Worm (Caenorhabditis elegans) whole organism, L4 larva: Measurements from ENCODE around the gene F01D4.5.

ENCODE experiments used
- D1046.2 ChIP-seq: fragments of 200-800 bp; sonication (Bioruptor generic); IDR thresholded peaks from 2 replicates; pipeline ENCODE4 v1.3.6; 2022; ENCODE audit warnings: missing genetic modification characterization, missing compliant biosample characterization
- F44E2.7 ChIP-seq: fragments of 200-800 bp; sonication (Bioruptor generic); IDR thresholded peaks from 2 replicates; pipeline ENCODE4 v2.1.2; 2022; ENCODE audit warnings: missing genetic modification characterization, missing compliant biosample characterization
- T20F7.1 ChIP-seq: fragments of 200-800 bp; sonication (Bioruptor generic); optimal IDR thresholded peaks from 2 replicates; lab custom pipeline; 2018; ENCODE audit warnings: mild to moderate bottlenecking, missing genetic modification characterization, missing compliant biosample characterization
- Y5F2A.4 ChIP-seq: fragments of 200-800 bp; sonication (Bioruptor generic); optimal IDR thresholded peaks from 2 replicates; lab custom pipeline; 2018; ENCODE audit warnings: mild to moderate bottlenecking, missing genetic modification characterization, missing compliant biosample characterization
- Y75B8A.6 ChIP-seq: fragments of 200-800 bp; sonication (Bioruptor generic); IDR thresholded peaks from 2 replicates; pipeline ENCODE4 v1.3.6; 2022; ENCODE audit warnings: missing genetic modification reagents, missing genetic modification characterization, missing compliant biosample characterization
- ZK337.2 ChIP-seq: fragments of 200-800 bp; sonication (Bioruptor generic); IDR thresholded peaks from 2 replicates; pipeline ENCODE4 v1.3.6; 2022; ENCODE audit warnings: missing genetic modification reagents, missing genetic modification characterization, missing compliant biosample characterization
- ZK546.5 ChIP-seq, 2 experiments: sonication (generic microtip); optimal IDR thresholded peaks; 2 replicates each; lab custom pipeline; 2017; ENCODE audit warnings: missing biosample characterization in 2 of 2, missing genetic modification characterization in 2 of 2
- aly-2 ChIP-seq: sonication (generic microtip); optimal IDR thresholded peaks from 2 replicates; lab custom pipeline; 2018; ENCODE audit warnings: missing biosample characterization, missing genetic modification characterization
- ceh-20 ChIP-seq: fragments of 200-800 bp; sonication (Bioruptor generic); IDR thresholded peaks from 2 replicates; pipeline ENCODE4 v1.3.6; 2022; ENCODE audit warnings: missing genetic modification reagents, missing genetic modification characterization, missing compliant biosample characterization
- ceh-28 ChIP-seq: fragments of 150-350 bp; optimal IDR thresholded peaks from 2 replicates; lab custom pipeline; 2014; ENCODE audit warnings: missing biosample characterization, missing genetic modification reagents, missing genetic modification characterization
- ceh-32 ChIP-seq: sonication (generic microtip); optimal IDR thresholded peaks from 2 replicates; lab custom pipeline; 2016; ENCODE audit warnings: mild to moderate bottlenecking, missing genetic modification characterization, missing compliant biosample characterization; ENCODE audit not compliant: poor library complexity
- ceh-44 ChIP-seq: fragments of 200-800 bp; sonication (Bioruptor generic); IDR thresholded peaks from 2 replicates; pipeline ENCODE4 v1.3.6; 2022; ENCODE audit warnings: missing genetic modification reagents, missing genetic modification characterization, missing compliant biosample characterization
- ces-1 ChIP-seq: fragments of 150-350 bp; sonication (generic microtip); optimal IDR thresholded peaks from 4 replicates; lab custom pipeline; 2014; ENCODE audit warnings: missing biosample characterization, missing genetic modification reagents, missing genetic modification characterization
- ctbp-1 ChIP-seq: fragments of 200-800 bp; sonication (Bioruptor generic); IDR thresholded peaks from 2 replicates; pipeline ENCODE4 v1.3.6; 2022; ENCODE audit warnings: missing genetic modification reagents, missing genetic modification characterization, missing compliant biosample characterization
- dmd-6 ChIP-seq: fragments of 200-800 bp; sonication (Bioruptor generic); IDR thresholded peaks from 2 replicates; pipeline ENCODE4 v1.3.6; 2022; ENCODE audit warnings: missing genetic modification reagents, missing genetic modification characterization, missing compliant biosample characterization
- dpl-1 ChIP-seq: fragments of 150-350 bp; optimal IDR thresholded peaks from 2 replicates; lab custom pipeline; 2014; ENCODE audit warnings: missing biosample characterization, missing genetic modification reagents, missing genetic modification characterization
- dve-1 ChIP-seq: sonication (generic microtip); optimal IDR thresholded peaks from 2 replicates; lab custom pipeline; 2017; ENCODE audit warnings: antibody characterized with exemption, mild to moderate bottlenecking, missing genetic modification characterization, missing compliant biosample characterization; ENCODE audit not compliant: insufficient read depth
- fkh-10 ChIP-seq: fragments of 150-350 bp; optimal IDR thresholded peaks from 2 replicates; lab custom pipeline; 2014; ENCODE audit warnings: missing biosample characterization, missing genetic modification reagents, missing genetic modification characterization
- gei-8 ChIP-seq: fragments of 200-800 bp; sonication (Bioruptor generic); optimal IDR thresholded peaks from 2 replicates; lab custom pipeline; 2018; ENCODE audit warnings: mild to moderate bottlenecking, missing genetic modification characterization, missing compliant biosample characterization
- hlh-11 ChIP-seq: fragments of 200-800 bp; sonication (Bioruptor generic); optimal IDR thresholded peaks from 2 replicates; lab custom pipeline; 2018; ENCODE audit warnings: mild to moderate bottlenecking, missing genetic modification characterization, missing compliant biosample characterization
- hmg-1.1 ChIP-seq: fragments of 200-800 bp; sonication (Bioruptor generic); IDR thresholded peaks from 2 replicates; pipeline ENCODE4 v1.3.6; 2022; ENCODE audit warnings: missing genetic modification reagents, missing genetic modification characterization, missing compliant biosample characterization
- lin-1 ChIP-seq: fragments of 200-800 bp; sonication (Bioruptor generic); IDR thresholded peaks from 2 replicates; pipeline ENCODE4 v1.3.6; 2022; ENCODE audit warnings: missing genetic modification reagents, missing genetic modification characterization, missing compliant biosample characterization
- lin-15B ChIP-seq: fragments of 150-350 bp; sonication (generic microtip); optimal IDR thresholded peaks from 3 replicates; lab custom pipeline; 2014; ENCODE audit warnings: missing biosample characterization, missing genetic modification characterization
- lin-29 ChIP-seq: fragments of 200-800 bp; sonication (Bioruptor generic); IDR thresholded peaks from 2 replicates; pipeline ENCODE4 v1.3.6; 2022; ENCODE audit warnings: missing genetic modification reagents, missing genetic modification characterization, missing compliant biosample characterization
- lin-38 ChIP-seq: fragments of 200-800 bp; sonication (Bioruptor generic); IDR thresholded peaks from 2 replicates; pipeline ENCODE4 v1.3.6; 2022; ENCODE audit warnings: missing genetic modification reagents, missing genetic modification characterization, missing compliant biosample characterization
- lir-3 ChIP-seq: sonication (generic microtip); optimal IDR thresholded peaks from 2 replicates; lab custom pipeline; 2016; ENCODE audit warnings: mild to moderate bottlenecking, missing genetic modification characterization, missing compliant biosample characterization
- lsy-2 ChIP-seq, 2 experiments: fragments of 150-350 bp in 1 of 2; sonication (generic microtip) in 1 of 2; optimal IDR thresholded peaks; 2 replicates each; lab custom pipeline; 2014 to 2017; ENCODE audit warnings: missing biosample characterization in 2 of 2, missing genetic modification characterization in 2 of 2
- mdl-1 ChIP-seq, 2 experiments: fragments of 150-350 bp in 1 of 2; sonication (generic microtip) in 1 of 2; optimal IDR thresholded peaks; 2 replicates each; lab custom pipeline; 2014 to 2017; ENCODE audit warnings: missing biosample characterization in 2 of 2, missing genetic modification characterization in 2 of 2
- mdt-29 ChIP-seq: fragments of 200-800 bp; sonication (Bioruptor generic); IDR thresholded peaks from 2 replicates; pipeline ENCODE4 v1.3.6; 2022; ENCODE audit warnings: missing genetic modification reagents, missing genetic modification characterization, missing compliant biosample characterization
- mep-1 ChIP-seq: fragments of 150-350 bp; sonication (generic microtip); optimal IDR thresholded peaks from 3 replicates; lab custom pipeline; 2014; ENCODE audit warnings: missing biosample characterization, missing genetic modification characterization
- mxl-2 ChIP-seq: fragments of 200-800 bp; sonication (Bioruptor generic); conservative IDR thresholded peaks from 2 replicates; pipeline ENCODE4 v1.3.6; 2022; ENCODE audit warnings: missing genetic modification reagents, missing genetic modification characterization, missing compliant biosample characterization
- nhr-11 ChIP-seq: fragments of 150-350 bp; optimal IDR thresholded peaks from 2 replicates; lab custom pipeline; 2014; ENCODE audit warnings: missing biosample characterization, missing genetic modification characterization
- nhr-237 ChIP-seq: sonication (generic microtip); optimal IDR thresholded peaks from 2 replicates; lab custom pipeline; 2017; ENCODE audit warnings: missing biosample characterization, missing genetic modification characterization
- nhr-25 ChIP-seq: sonication (generic microtip); optimal IDR thresholded peaks from 2 replicates; lab custom pipeline; 2017; ENCODE audit warnings: missing genetic modification characterization, mild to moderate bottlenecking, missing compliant biosample characterization, antibody characterized with exemption, moderate library complexity, borderline replicate concordance; ENCODE audit not compliant: insufficient read depth
- nhr-77 ChIP-seq: fragments of 150-350 bp; optimal IDR thresholded peaks from 2 replicates; lab custom pipeline; 2014; ENCODE audit warnings: missing biosample characterization, missing genetic modification characterization
- php-3 ChIP-seq: fragments of 200-800 bp; sonication (Bioruptor generic); IDR thresholded peaks from 2 replicates; pipeline ENCODE4 v1.3.6; 2022; ENCODE audit warnings: missing genetic modification reagents, missing genetic modification characterization, missing compliant biosample characterization
- pqm-1 ChIP-seq: sonication (generic microtip); optimal IDR thresholded peaks from 2 replicates; lab custom pipeline; 2017; ENCODE audit warnings: missing biosample characterization, missing genetic modification characterization
- rbr-2 ChIP-seq: sonication (generic microtip); optimal IDR thresholded peaks from 2 replicates; lab custom pipeline; 2016; ENCODE audit warnings: missing genotype, missing genetic modification characterization, missing compliant biosample characterization
- sdz-12 ChIP-seq: fragments of 200-800 bp; sonication (Bioruptor generic); optimal IDR thresholded peaks from 2 replicates; lab custom pipeline; 2018; ENCODE audit warnings: mild to moderate bottlenecking, missing genetic modification characterization, missing compliant biosample characterization
- skn-1 ChIP-seq: fragments of 150-350 bp; optimal IDR thresholded peaks from 2 replicates; lab custom pipeline; 2014; ENCODE audit warnings: missing biosample characterization, missing genetic modification characterization
- snpc-1.2 ChIP-seq: fragments of 200-800 bp; sonication (Bioruptor generic); IDR thresholded peaks from 2 replicates; pipeline ENCODE4 v1.3.6; 2022; ENCODE audit warnings: missing genetic modification reagents, missing genetic modification characterization, missing compliant biosample characterization
- snpc-4 ChIP-seq: fragments of 150-350 bp; optimal IDR thresholded peaks from 2 replicates; lab custom pipeline; 2014; ENCODE audit warnings: missing biosample characterization, missing genetic modification characterization
- spr-3 ChIP-seq: fragments of 200-800 bp; sonication (Bioruptor generic); optimal IDR thresholded peaks from 2 replicates; lab custom pipeline; 2018; ENCODE audit warnings: mild to moderate bottlenecking, missing genetic modification characterization, missing compliant biosample characterization
- tag-97 ChIP-seq: fragments of 200-800 bp; sonication (Bioruptor generic); IDR thresholded peaks from 2 replicates; pipeline ENCODE4 v1.3.6; 2022; ENCODE audit warnings: missing genetic modification characterization, missing compliant biosample characterization
- tra-1 ChIP-seq: fragments of 200-800 bp; sonication (Bioruptor generic); IDR thresholded peaks from 2 replicates; pipeline ENCODE4 v1.3.6; 2022; ENCODE audit warnings: missing genetic modification reagents, missing genetic modification characterization, missing compliant biosample characterization
- unc-39 ChIP-seq: sonication (generic microtip); optimal IDR thresholded peaks from 2 replicates; lab custom pipeline; 2017; ENCODE audit warnings: missing biosample characterization, missing genetic modification characterization
- unc-62 ChIP-seq, 3 experiments: fragments of 150-350 bp in 1 of 3; sonication (generic microtip); optimal IDR thresholded peaks in 2 of 3; peaks in 1 of 3; 1 replicate in 1 of 3; 2 replicates in 2 of 3; lab custom pipeline; 2014 to 2017; ENCODE audit warnings: missing biosample characterization in 3 of 3, missing genetic modification characterization in 3 of 3, missing genetic modification reagents in 3 of 3, missing genotype in 1 of 3
- zfp-2 ChIP-seq: sonication (generic microtip); optimal IDR thresholded peaks from 2 replicates; lab custom pipeline; 2016; ENCODE audit warnings: mild to moderate bottlenecking, missing genetic modification characterization, missing compliant biosample characterization
- zfp-3 ChIP-seq: fragments of 200-800 bp; sonication (Bioruptor generic); conservative IDR thresholded peaks from 2 replicates; pipeline ENCODE4 v1.3.6; 2022; ENCODE audit warnings: missing genetic modification reagents, missing genetic modification characterization, missing compliant biosample characterization
- zip-11 ChIP-seq: fragments of 200-800 bp; sonication (Bioruptor generic); IDR thresholded peaks from 2 replicates; pipeline ENCODE4 v1.3.6; 2022; ENCODE audit warnings: missing genetic modification characterization, missing compliant biosample characterization
- ztf-11 ChIP-seq: fragments of 150-350 bp; optimal IDR thresholded peaks from 2 replicates; lab custom pipeline; 2014; ENCODE audit warnings: missing biosample characterization, missing genetic modification characterization

Gene F01D4.5

DNA sequence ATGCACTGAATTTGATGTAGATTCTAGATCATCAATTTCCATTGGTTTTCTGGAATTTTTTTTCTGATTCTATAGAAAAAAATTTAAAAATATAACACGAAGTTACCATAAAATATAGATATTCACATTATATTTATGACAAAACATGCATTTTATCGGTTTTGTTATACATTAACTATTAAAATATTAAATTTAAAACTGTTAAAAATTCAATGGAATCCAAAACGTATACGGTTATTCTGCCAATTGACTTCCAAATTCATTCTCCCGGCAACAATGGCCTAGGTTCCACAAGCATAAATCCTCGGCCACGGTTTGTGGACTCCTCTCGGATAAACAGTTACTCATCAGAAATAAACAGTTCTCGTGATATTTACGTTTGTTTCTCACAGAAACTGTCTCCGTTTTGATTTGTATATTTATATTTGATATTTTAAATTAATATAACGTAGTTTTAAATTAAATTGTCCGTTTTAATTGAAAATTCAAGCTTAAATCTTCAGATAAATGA, at the start of gene F01D4.5, which contains the start of gene ced-5:
TSS of gene F01D4.5 (minus strand) at position 51 of the 511 bp plus-strand sequence.
TSS of gene ced-5 (plus strand) at position 504 of the 511 bp plus-strand sequence.
- TF ChIP-seq D1046.2 (GFP tag; lab: Robert Waterston, UW) (no peak), unc-62 (GFP tag; optimal IDR thresholded peaks at IDR 0.05 in 1 of 2; lab: Kevin White, UChicago) (no peak), unc-62 (tag; optimal IDR thresholded peaks at IDR 0.05; lab: Kevin White, UChicago) (no peak), lin-1 (GFP tag; lab: Robert Waterston, UW) (no peak), mxl-2 (GFP tag; lab: Robert Waterston, UW) (no peak), ces-1 (GFP tag; lab: Kevin White, UChicago) (no peak), pqm-1 (tag; lab: Kevin White, UChicago) (no peak), snpc-4 (tag; lab: Kevin White, UChicago) (no peak), rbr-2 (peak; percentile 55), Y75B8A.6 (no peak), sdz-12 (GFP tag; lab: Kevin White, UChicago) (no peak), php-3 (no peak), T20F7.1 (peak; percentile 73), ctbp-1 (no peak), ZK337.2 (GFP tag; lab: Robert Waterston, UW) (peak; percentile 94), ZK546.5 (tag; optimal IDR thresholded peaks at IDR 0.05; lab: Kevin White, UChicago) (no peak), zfp-2 (tag; lab: Kevin White, UChicago) (no peak), ceh-32 (tag; lab: Kevin White, UChicago) (no peak), tag-97 (GFP tag; lab: Robert Waterston, UW) (no peak), dpl-1 (peak; percentile 85), hmg-1.1 (no peak), ceh-20 (GFP tag; lab: Robert Waterston, UW) (no peak), zfp-3 (GFP tag; lab: Robert Waterston, UW) (no peak), lir-3 (tag; lab: Kevin White, UChicago) (peak; percentile 20), mep-1 (tag; lab: Kevin White, UChicago) (peak; percentile 71), mdl-1 (tag; optimal IDR thresholded peaks at IDR 0.05; lab: Kevin White, UChicago) (no peak), dmd-6 (peak; percentile 78), ceh-28 (tag; lab: Kevin White, UChicago) (no peak), lsy-2 (tag; optimal IDR thresholded peaks at IDR 0.05; lab: Kevin White, UChicago) (peak in 1 of 2 experiments; percentile 89), F44E2.7 (GFP tag; lab: Robert Waterston, UW) (no peak), aly-2 (tag; lab: Kevin White, UChicago) (no peak), Y5F2A.4 (no peak), lin-29 (GFP tag; lab: Robert Waterston, UW) (no peak), dve-1 (tag; lab: Kevin White, UChicago) (peak; percentile 89), tra-1 (peak; percentile 70), lin-15B (no peak), ceh-44 (GFP tag; lab: Robert Waterston, UW) (no peak), ztf-11 (no peak), skn-1 (tag; lab: Kevin White, UChicago) (no peak), nhr-77 (tag; lab: Kevin White, UChicago) (no peak), nhr-237 (tag; lab: Kevin White, UChicago) (no peak), lin-38 (peak; percentile 62), hlh-11 (tag; lab: Kevin White, UChicago) (peak; percentile 60), mdt-29 (no peak), unc-39 (no peak), snpc-1.2 (0 out of 2 replicates have a peak, but pooled peaks have one; percentile 59), spr-3 (GFP tag; lab: Kevin White, UChicago) (no peak), nhr-25 (tag; lab: Kevin White, UChicago) (no peak), fkh-10 (GFP tag; lab: Kevin White, UChicago) (peak; percentile 0), nhr-11 (tag; lab: Kevin White, UChicago) (no peak), zip-11 (no peak), gei-8 (no peak)
